Fruit fly (Drosophila melanogaster) whole organism, prepupa: ENCODE data around the gene btv.
A peak's percentile ranks its signal among the peaks of the same experiment; 100 is the strongest.

Source experiments
- CG10631 ChIP-seq: fragments of 200-800 bp; sonication (Bioruptor generic); optimal IDR thresholded peaks from 2 replicates; lab custom pipeline; 2016; ENCODE audit warnings: missing biosample characterization, missing genetic modification characterization
- CG11294 ChIP-seq: fragments of 200-800 bp; sonication (Bioruptor generic); IDR thresholded peaks from 2 replicates; pipeline ENCODE4 v1.3.6; 2022; ENCODE audit warnings: missing biosample characterization, missing genetic modification characterization
- CG11762 ChIP-seq: fragments of 200-800 bp; sonication (Bioruptor generic); optimal IDR thresholded peaks from 3 replicates; lab custom pipeline; 2016; ENCODE audit warnings: missing biosample characterization, missing genetic modification characterization; ENCODE audit not compliant: insufficient read depth
- CG11902 ChIP-seq: fragments of 200-800 bp; sonication (Bioruptor generic); optimal IDR thresholded peaks from 3 replicates; lab custom pipeline; 2016; ENCODE audit warnings: missing biosample characterization, missing genetic modification characterization
- CG15336 ChIP-seq: fragments of 200-800 bp; sonication (Bioruptor generic); IDR thresholded peaks from 2 replicates; pipeline ENCODE4 v1.3.6; 2022; ENCODE audit warnings: missing biosample characterization, missing genetic modification characterization
- CG1621 ChIP-seq: fragments of 200-800 bp; sonication (Bioruptor generic); optimal IDR thresholded peaks from 3 replicates; lab custom pipeline; 2018; ENCODE audit warnings: missing biosample characterization, mild to moderate bottlenecking, missing genetic modification characterization
- CG16779 ChIP-seq: fragments of 200-800 bp; sonication (Bioruptor generic); optimal IDR thresholded peaks from 3 replicates; lab custom pipeline; 2017; ENCODE audit warnings: missing biosample characterization, mild to moderate bottlenecking, missing genetic modification characterization
- CG3032 ChIP-seq: fragments of 200-800 bp; optimal IDR thresholded peaks from 2 replicates; lab custom pipeline; 2019; ENCODE audit warnings: missing biosample characterization, mild to moderate bottlenecking, missing genetic modification characterization, moderate library complexity
- CG31627 ChIP-seq: fragments of 200-800 bp; sonication (Bioruptor generic); optimal IDR thresholded peaks from 3 replicates; lab custom pipeline; 2016; ENCODE audit warnings: missing biosample characterization, missing genetic modification characterization
- CG32006 ChIP-seq: fragments of 200-800 bp; sonication (Bioruptor generic); optimal IDR thresholded peaks from 3 replicates; lab custom pipeline; 2017; ENCODE audit warnings: missing biosample characterization, mild to moderate bottlenecking, missing genetic modification characterization
- CG34406 ChIP-seq: fragments of 200-800 bp; sonication (Bioruptor generic); optimal IDR thresholded peaks from 3 replicates; lab custom pipeline; 2016; ENCODE audit warnings: missing biosample characterization, missing genetic modification characterization
- CG4318 ChIP-seq: fragments of 200-800 bp; sonication (Bioruptor generic); optimal IDR thresholded peaks from 3 replicates; lab custom pipeline; 2017; ENCODE audit warnings: missing biosample characterization, mild to moderate bottlenecking, missing genetic modification characterization
- CG6276 ChIP-seq: fragments of 200-800 bp; sonication (Bioruptor generic); optimal IDR thresholded peaks from 2 replicates; lab custom pipeline; 2017; ENCODE audit warnings: missing biosample characterization, mild to moderate bottlenecking, missing genetic modification characterization
- CG6792 ChIP-seq: fragments of 200-800 bp; sonication (Bioruptor generic); optimal IDR thresholded peaks from 3 replicates; lab custom pipeline; 2016; ENCODE audit warnings: missing biosample characterization, missing genetic modification characterization
- CG6808 ChIP-seq: fragments of 200-800 bp; sonication (Bioruptor generic); optimal IDR thresholded peaks from 3 replicates; lab custom pipeline; 2017; ENCODE audit warnings: missing biosample characterization, missing genetic modification characterization, mild to moderate bottlenecking, moderate library complexity, missing genetic modification reagents
- CG6854 ChIP-seq: fragments of 200-800 bp; sonication (Bioruptor generic); optimal IDR thresholded peaks from 2 replicates; lab custom pipeline; 2017; ENCODE audit warnings: missing biosample characterization, mild to moderate bottlenecking, missing genetic modification characterization
- CG7368 ChIP-seq: fragments of 200-800 bp; sonication (Bioruptor generic); optimal IDR thresholded peaks from 3 replicates; lab custom pipeline; 2016; ENCODE audit warnings: missing biosample characterization, missing genetic modification characterization
- CG8319 ChIP-seq: fragments of 200-800 bp; sonication (Bioruptor generic); optimal IDR thresholded peaks from 3 replicates; lab custom pipeline; 2016; ENCODE audit warnings: missing biosample characterization, missing genetic modification characterization
- CG8632 ChIP-seq: fragments of 200-800 bp; sonication (Bioruptor generic); optimal IDR thresholded peaks from 3 replicates; lab custom pipeline; 2016; ENCODE audit warnings: missing biosample characterization, missing genetic modification characterization
- CG9139 ChIP-seq: fragments of 200-800 bp; sonication (Bioruptor generic); optimal IDR thresholded peaks from 3 replicates; lab custom pipeline; 2017; ENCODE audit warnings: missing biosample characterization, mild to moderate bottlenecking, missing genetic modification characterization
- Eip78C ChIP-seq: fragments of 200-800 bp; sonication (Bioruptor generic); peaks from one replicate; lab custom pipeline; 2016; ENCODE audit warnings: missing biosample characterization, missing genetic modification characterization
- Eip93F ChIP-seq: fragments of 200-800 bp; sonication (Bioruptor generic); optimal IDR thresholded peaks from 2 replicates; lab custom pipeline; 2016; ENCODE audit warnings: missing biosample characterization, mild to moderate bottlenecking, missing genetic modification characterization
- Ets21C ChIP-seq: fragments of 200-800 bp; sonication (Bioruptor generic); optimal IDR thresholded peaks from 3 replicates; lab custom pipeline; 2016; ENCODE audit warnings: missing biosample characterization, missing genetic modification characterization
- Ets96B ChIP-seq: fragments of 200-800 bp; optimal IDR thresholded peaks from 2 replicates; lab custom pipeline; 2019; ENCODE audit warnings: missing biosample characterization, mild to moderate bottlenecking, missing genetic modification characterization, moderate library complexity
- Gug ChIP-seq: fragments of 200-800 bp; sonication (Bioruptor generic); IDR thresholded peaks from 2 replicates; pipeline ENCODE4 v1.3.6; 2022; ENCODE audit warnings: missing biosample characterization, missing genetic modification characterization
- Hr38 ChIP-seq: sonication (Bioruptor generic); optimal IDR thresholded peaks from 2 replicates; lab custom pipeline; 2016; ENCODE audit warnings: missing biosample characterization, missing genetic modification characterization
- Hr39 ChIP-seq: fragments of 200-800 bp; sonication (Bioruptor generic); optimal IDR thresholded peaks from 2 replicates; lab custom pipeline; 2016; ENCODE audit warnings: missing biosample characterization, missing genetic modification characterization
- Hr4 ChIP-seq: fragments of 200-800 bp; sonication (Bioruptor generic); optimal IDR thresholded peaks from 3 replicates; lab custom pipeline; 2016; ENCODE audit warnings: missing biosample characterization, missing genetic modification characterization
- Lpt ChIP-seq: fragments of 200-800 bp; sonication (Bioruptor generic); optimal IDR thresholded peaks from 3 replicates; lab custom pipeline; 2016; ENCODE audit warnings: missing biosample characterization, missing genetic modification characterization
- Met ChIP-seq: fragments of 200-800 bp; sonication (Bioruptor generic); optimal IDR thresholded peaks from 3 replicates; lab custom pipeline; 2016; ENCODE audit warnings: missing biosample characterization, missing genetic modification characterization
- Smox ChIP-seq: fragments of 200-800 bp; sonication (Bioruptor generic); optimal IDR thresholded peaks from 3 replicates; lab custom pipeline; 2016; ENCODE audit warnings: missing biosample characterization, missing genetic modification characterization
- Sox14 ChIP-seq: fragments of 200-800 bp; sonication (Bioruptor generic); optimal IDR thresholded peaks from 3 replicates; lab custom pipeline; 2016; ENCODE audit warnings: missing biosample characterization, missing genetic modification characterization
- Sox15 ChIP-seq: fragments of 200-800 bp; sonication (Bioruptor generic); optimal IDR thresholded peaks from 3 replicates; lab custom pipeline; 2016; ENCODE audit warnings: missing biosample characterization, missing genetic modification characterization
- acj6 ChIP-seq: fragments of 200-800 bp; sonication (Bioruptor generic); optimal IDR thresholded peaks from 3 replicates; lab custom pipeline; 2016; ENCODE audit warnings: missing biosample characterization, missing genetic modification characterization
- dac ChIP-seq: fragments of 200-800 bp; sonication (Bioruptor generic); optimal IDR thresholded peaks from 2 replicates; lab custom pipeline; 2017; ENCODE audit warnings: missing biosample characterization, mild to moderate bottlenecking, missing genetic modification characterization
- eg ChIP-seq: fragments of 200-800 bp; sonication (Bioruptor generic); IDR thresholded peaks from 3 replicates; pipeline ENCODE4 v1.3.6; 2022; ENCODE audit warnings: missing biosample characterization, missing genetic modification characterization
- esn ChIP-seq: fragments of 200-800 bp; sonication (Bioruptor generic); optimal IDR thresholded peaks from 2 replicates; lab custom pipeline; 2016; ENCODE audit warnings: missing biosample characterization, mild to moderate bottlenecking, missing genetic modification characterization, moderate library complexity
- fkh ChIP-seq: fragments of 200-800 bp; sonication (Bioruptor generic); optimal IDR thresholded peaks from 3 replicates; lab custom pipeline; 2017; ENCODE audit warnings: missing biosample characterization, mild to moderate bottlenecking, missing genetic modification characterization, moderate library complexity
- net ChIP-seq: fragments of 200-800 bp; sonication (Bioruptor generic); optimal IDR thresholded peaks from 3 replicates; lab custom pipeline; 2016; ENCODE audit warnings: missing biosample characterization, missing genetic modification characterization
- pdm3 ChIP-seq: fragments of 200-800 bp; sonication (Bioruptor generic); optimal IDR thresholded peaks from 3 replicates; lab custom pipeline; 2016; ENCODE audit warnings: missing biosample characterization, missing genetic modification characterization
- salr ChIP-seq, 2 experiments: fragments of 200-800 bp; sonication (Bioruptor generic); optimal IDR thresholded peaks; 3 replicates each; lab custom pipeline; 2016 to 2018; ENCODE audit warnings: missing biosample characterization in 2 of 2, missing genetic modification characterization in 2 of 2, mild to moderate bottlenecking in 1 of 2
- ss ChIP-seq, 2 experiments: fragments of 200-800 bp; sonication (Bioruptor generic); optimal IDR thresholded peaks; 2 replicates in 1 of 2; 3 replicates in 1 of 2; lab custom pipeline; 2017 to 2018; ENCODE audit warnings: mild to moderate bottlenecking in 2 of 2, missing biosample characterization in 2 of 2, missing genetic modification characterization in 2 of 2, moderate library complexity in 1 of 2
- topi ChIP-seq: fragments of 200-800 bp; sonication (Bioruptor generic); optimal IDR thresholded peaks from 3 replicates; lab custom pipeline; 2016; ENCODE audit warnings: missing biosample characterization, missing genetic modification characterization
- vri ChIP-seq: fragments of 200-800 bp; sonication (Bioruptor generic); optimal IDR thresholded peaks from 3 replicates; lab custom pipeline; 2016; ENCODE audit warnings: missing biosample characterization, mild to moderate bottlenecking, missing genetic modification characterization

The btv gene

dm6 chr2L:18007635-18008034 lies 25.4 kb upstream of the btv start, which contains the start of the genes CG42634 and CG42635:
CG42634 (plus strand) TSS chr2L:18007935.
CG42635 (plus strand) TSS chr2L:18007935.
- TF ChIP-seq CG11294 (GFP tag; lab: Robert Waterston, UW) (no peak), CG15336 (GFP tag; lab: Robert Waterston, UW) (no peak), Eip78C (GFP tag; lab: Kevin White, UChicago) (no peak), eg (no peak), Hr4 (GFP tag; lab: Kevin White, UChicago) (no peak), net (no peak), CG3032 (tag; lab: Kevin White, UChicago) (no peak), CG9139 (GFP tag; lab: Kevin White, UChicago) (no peak), CG6808 (GFP tag; lab: Kevin White, UChicago) (no peak), esn (GFP tag; lab: Kevin White, UChicago) (no peak), CG31627 (GFP tag; lab: Kevin White, UChicago) (no peak), CG6276 (GFP tag; lab: Kevin White, UChicago) (no peak), Lpt (GFP tag; lab: Kevin White, UChicago) (no peak)

- no peak for TF ChIP-seq CG11294 (GFP tag; lab: Robert Waterston, UW)
- TF ChIP-seq CG6792, result no peak
- no peak for TF ChIP-seq Sox14 (GFP tag; lab: Kevin White, UChicago)
- no peak for TF ChIP-seq Eip93F (GFP tag; lab: Kevin White, UChicago)
- no peak for TF ChIP-seq CG31627 (GFP tag; lab: Kevin White, UChicago)
- no peak for TF ChIP-seq salr (GFP tag; optimal IDR thresholded peaks at IDR 0.05; lab: Kevin White, UChicago)
- TF ChIP-seq CG6854, result no peak
- TF ChIP-seq dac (GFP tag; lab: Kevin White, UChicago), result no peak
- no peak for TF ChIP-seq CG11902
- TF ChIP-seq Sox15 (GFP tag; lab: Kevin White, UChicago), result no peak
- no peak for TF ChIP-seq CG8319 (GFP tag; lab: Kevin White, UChicago)
- TF ChIP-seq CG11762 (GFP tag; lab: Kevin White, UChicago), result no peak
- TF ChIP-seq Gug (GFP tag; lab: Robert Waterston, UW), result no peak
- TF ChIP-seq Eip78C (GFP tag; lab: Kevin White, UChicago), result no peak
- no peak for TF ChIP-seq Met (GFP tag; lab: Kevin White, UChicago)
- TF ChIP-seq acj6 (GFP tag; lab: Kevin White, UChicago), result no peak
- no peak for TF ChIP-seq Lpt (GFP tag; lab: Kevin White, UChicago)
- TF ChIP-seq, all 60 proteins: peak for 0
These were observed 24.8 kb upstream of the btv start, which contains the start of gene CG42659 for dm6 chr2L:18007060-18007459. CG42659 (plus strand) TSS chr2L:18007360.

dm6 chr2L:18006327-18006726 lies 24.1 kb upstream of the btv start, which contains the start of gene CG5693:
CG5693 (plus strand) TSS chr2L:18006627.
- no peak for TF ChIP-seq CG34406 (GFP tag; lab: Kevin White, UChicago)
- TF ChIP-seq CG10631 (GFP tag; lab: Kevin White, UChicago), result no peak
- TF ChIP-seq acj6 (GFP tag; lab: Kevin White, UChicago), result no peak
- TF ChIP-seq Hr39, result no peak
- TF ChIP-seq CG11762 (GFP tag; lab: Kevin White, UChicago), result no peak

dm6 chr2L:18005481-18005880 lies 23.2 kb upstream of the btv start:
- TF ChIP-seq CG6808 (GFP tag; lab: Kevin White, UChicago) (peak; percentile 4), CG4318 (GFP tag; lab: Kevin White, UChicago) (peak; percentile 88), Met (GFP tag; lab: Kevin White, UChicago) (peak; percentile 14), salr (GFP tag; optimal IDR thresholded peaks at IDR 0.05; lab: Kevin White, UChicago) (peak; percentile 3 to 74), Smox (GFP tag; lab: Kevin White, UChicago) (no peak), fkh (GFP tag; lab: Kevin White, UChicago) (no peak), Ets96B (tag; lab: Kevin White, UChicago) (peak; percentile 45), dac (GFP tag; lab: Kevin White, UChicago) (peak; percentile 75), ss (GFP tag; optimal IDR thresholded peaks at IDR 0.05; lab: Kevin White, UChicago) (no peak), Ets21C (GFP tag; lab: Kevin White, UChicago) (no peak), esn (GFP tag; lab: Kevin White, UChicago) (no peak), Hr39 (peak; percentile 14), vri (GFP tag; lab: Kevin White, UChicago) (no peak), acj6 (GFP tag; lab: Kevin White, UChicago) (peak; percentile 55), CG8632 (GFP tag; lab: Kevin White, UChicago) (peak; percentile 36), CG16779 (tag; lab: Kevin White, UChicago) (peak; percentile 5), CG1621 (tag; lab: Kevin White, UChicago) (no peak), Sox14 (GFP tag; lab: Kevin White, UChicago) (peak; percentile 51), CG11294 (GFP tag; lab: Robert Waterston, UW) (peak; percentile 49), CG7368 (no peak), Hr4 (GFP tag; lab: Kevin White, UChicago) (peak; percentile 86), pdm3 (GFP tag; lab: Kevin White, UChicago) (peak; percentile 64), CG32006 (GFP tag; lab: Kevin White, UChicago) (peak; percentile 93), topi (GFP tag; lab: Kevin White, UChicago) (no peak), Eip93F (GFP tag; lab: Kevin White, UChicago) (no peak), eg (peak; percentile 61; the same call in 2 of the 3 replicates), Hr38 (GFP tag; lab: Kevin White, UChicago) (no peak)
